Worm (Caenorhabditis elegans): ENCODE data around the gene idhg-1.

- TF ChIP-seq him-1 (tag; optimal IDR thresholded peaks at IDR 0.05) (no peak), dao-5 (tag; optimal IDR thresholded peaks at IDR 0.05) (no peak), W03F9.2 (tag; optimal IDR thresholded peaks at IDR 0.05) (no peak)
Observed at ce11 chrIII:4603837-4604236, 35.2 kb downstream of the idhg-1 start.
